Worm (Caenorhabditis elegans) whole organism, L3 larva: ENCODE measurements around the gene W03F8.4.

Source experiments
- ZK546.5 ChIP-seq: sonication (generic microtip); optimal IDR thresholded peaks from 2 replicates; lab custom pipeline; 2017; ENCODE audit warnings: missing biosample characterization, missing genetic modification characterization
- aly-2 ChIP-seq: fragments of 150-350 bp; optimal IDR thresholded peaks from 2 replicates; lab custom pipeline; 2014; ENCODE audit warnings: missing biosample characterization, missing genetic modification characterization
- ama-1 ChIP-seq: fragments of 150-350 bp; optimal IDR thresholded peaks from 2 replicates; lab custom pipeline; 2018
- ceh-16 ChIP-seq: sonication (generic microtip); optimal IDR thresholded peaks from 2 replicates; lab custom pipeline; 2017; ENCODE audit warnings: missing biosample characterization, missing genetic modification characterization
- ceh-28 ChIP-seq: fragments of 150-350 bp; optimal IDR thresholded peaks from 2 replicates; lab custom pipeline; 2014; ENCODE audit warnings: missing biosample characterization, missing genetic modification reagents, missing genetic modification characterization
- daf-12 ChIP-seq: fragments of 150-350 bp; optimal IDR thresholded peaks from 2 replicates; lab custom pipeline; 2014; ENCODE audit warnings: missing biosample characterization, missing genetic modification reagents, missing genetic modification characterization
- elt-1 ChIP-seq: fragments of 150-350 bp; optimal IDR thresholded peaks from 2 replicates; lab custom pipeline; 2014; ENCODE audit warnings: missing biosample characterization, missing genetic modification characterization
- elt-2 ChIP-seq: sonication (generic microtip); optimal IDR thresholded peaks from 2 replicates; lab custom pipeline; 2016; ENCODE audit warnings: missing genetic modification reagents, mild to moderate bottlenecking, missing genetic modification characterization, missing compliant biosample characterization
- elt-3 ChIP-seq, 3 experiments: fragments of 150-350 bp in 1 of 3; sonication (generic microtip) in 2 of 3; optimal IDR thresholded peaks; 2 replicates in 2 of 3; 4 replicates in 1 of 3; lab custom pipeline; 2014 to 2017; ENCODE audit warnings: missing biosample characterization in 3 of 3, missing genetic modification characterization in 3 of 3
- fkh-10 ChIP-seq: sonication (generic microtip); optimal IDR thresholded peaks from 2 replicates; lab custom pipeline; 2017; ENCODE audit warnings: missing biosample characterization, missing genetic modification reagents, missing genetic modification characterization
- fos-1 ChIP-seq: fragments of 150-350 bp; optimal IDR thresholded peaks from 2 replicates; lab custom pipeline; 2014; ENCODE audit warnings: missing biosample characterization, missing genetic modification characterization
- jun-1 ChIP-seq: fragments of 150-350 bp; optimal IDR thresholded peaks from 2 replicates; lab custom pipeline; 2014; ENCODE audit warnings: missing biosample characterization, missing genetic modification reagents, missing genetic modification characterization
- lin-15B ChIP-seq: fragments of 150-350 bp; optimal IDR thresholded peaks from 2 replicates; lab custom pipeline; 2014; ENCODE audit warnings: missing biosample characterization, missing genetic modification characterization
- lin-39 ChIP-seq: fragments of 150-350 bp; optimal IDR thresholded peaks from 2 replicates; lab custom pipeline; 2018; ENCODE audit warnings: missing biosample characterization, missing genetic modification reagents, missing genetic modification characterization
- mdl-1 ChIP-seq: fragments of 150-350 bp; optimal IDR thresholded peaks from 2 replicates; lab custom pipeline; 2014; ENCODE audit warnings: missing biosample characterization, missing genetic modification characterization
- mml-1 ChIP-seq: fragments of 150-350 bp; sonication (generic microtip); optimal IDR thresholded peaks from 3 replicates; lab custom pipeline; 2014; ENCODE audit warnings: missing biosample characterization, missing genetic modification characterization
- nfya-1 ChIP-seq: sonication (generic microtip); optimal IDR thresholded peaks from 2 replicates; lab custom pipeline; 2017; ENCODE audit warnings: missing genetic modification characterization, mild to moderate bottlenecking, missing compliant biosample characterization, antibody characterized with exemption, moderate library complexity; ENCODE audit not compliant: insufficient read depth
- nhr-11 ChIP-seq: fragments of 150-350 bp; optimal IDR thresholded peaks from 2 replicates; lab custom pipeline; 2014; ENCODE audit warnings: missing biosample characterization, missing genetic modification characterization
- nhr-12 ChIP-seq: fragments of 150-350 bp; optimal IDR thresholded peaks from 2 replicates; lab custom pipeline; 2014; ENCODE audit warnings: missing biosample characterization, missing genetic modification characterization
- nhr-23 ChIP-seq: fragments of 150-350 bp; optimal IDR thresholded peaks from 2 replicates; lab custom pipeline; 2014; ENCODE audit warnings: missing biosample characterization, missing genetic modification reagents, missing genetic modification characterization
- nhr-237 ChIP-seq: fragments of 150-350 bp; optimal IDR thresholded peaks from 2 replicates; lab custom pipeline; 2014; ENCODE audit warnings: missing biosample characterization, missing genetic modification characterization
- nhr-25 ChIP-seq: sonication (generic microtip); optimal IDR thresholded peaks from 2 replicates; lab custom pipeline; 2017; ENCODE audit warnings: missing biosample characterization, missing genetic modification characterization
- nhr-28 ChIP-seq: fragments of 150-350 bp; optimal IDR thresholded peaks from 2 replicates; lab custom pipeline; 2014; ENCODE audit warnings: missing biosample characterization, missing genetic modification characterization
- nhr-43 ChIP-seq: sonication (generic microtip); optimal IDR thresholded peaks from 2 replicates; lab custom pipeline; 2016; ENCODE audit warnings: mild to moderate bottlenecking, missing genetic modification characterization, missing compliant biosample characterization; ENCODE audit not compliant: poor library complexity, severe bottlenecking
- nhr-67 ChIP-seq: fragments of 150-350 bp; optimal IDR thresholded peaks from 2 replicates; lab custom pipeline; 2014; ENCODE audit warnings: missing biosample characterization, missing genetic modification characterization
- nhr-76 ChIP-seq: fragments of 150-350 bp; sonication (generic microtip); optimal IDR thresholded peaks from 5 replicates; lab custom pipeline; 2014; ENCODE audit warnings: missing biosample characterization, missing genetic modification characterization
- pqm-1 ChIP-seq: fragments of 150-350 bp; optimal IDR thresholded peaks from 2 replicates; lab custom pipeline; 2017; ENCODE audit warnings: missing biosample characterization, missing genetic modification characterization, inconsistent platforms
- sea-2 ChIP-seq: fragments of 150-350 bp; sonication (generic microtip); optimal IDR thresholded peaks from 4 replicates; lab custom pipeline; 2014; ENCODE audit warnings: missing biosample characterization, missing genetic modification reagents, missing genetic modification characterization
- skn-1 ChIP-seq: fragments of 150-350 bp; optimal IDR thresholded peaks from 2 replicates; lab custom pipeline; 2014; ENCODE audit warnings: missing biosample characterization, missing genetic modification characterization
- tbx-2 ChIP-seq: sonication (generic microtip); optimal IDR thresholded peaks from 2 replicates; lab custom pipeline; 2016; ENCODE audit warnings: mild to moderate bottlenecking, missing genetic modification characterization, missing compliant biosample characterization
- unc-39 ChIP-seq: sonication (generic microtip); optimal IDR thresholded peaks from 4 replicates; lab custom pipeline; 2017; ENCODE audit warnings: missing biosample characterization, missing genetic modification characterization
- unc-62 ChIP-seq: fragments of 150-350 bp; sonication (generic microtip); optimal IDR thresholded peaks from 4 replicates; lab custom pipeline; 2014; ENCODE audit warnings: missing biosample characterization, missing genetic modification reagents, missing genetic modification characterization
- zag-1 ChIP-seq: fragments of 150-350 bp; optimal IDR thresholded peaks from 2 replicates; lab custom pipeline; 2014; ENCODE audit warnings: missing biosample characterization, missing genetic modification characterization
- ztf-11 ChIP-seq: fragments of 150-350 bp; optimal IDR thresholded peaks from 2 replicates; lab custom pipeline; 2014; ENCODE audit warnings: missing biosample characterization, missing genetic modification characterization
- ztf-4 ChIP-seq: fragments of 150-350 bp; optimal IDR thresholded peaks from 2 replicates; lab custom pipeline; 2014; ENCODE audit warnings: missing biosample characterization, missing genetic modification characterization

Gene W03F8.4

ce11 chrIV:5134798-5135197 lies 49.1 kb upstream of the W03F8.4 start:
- TF ChIP-seq skn-1 (tag; lab: Kevin White, UChicago) = no peak
- TF ChIP-seq nhr-76 (tag; lab: Kevin White, UChicago) = no peak
- no peak for TF ChIP-seq nhr-67 (tag; lab: Kevin White, UChicago)
- TF ChIP-seq ama-1 (lab: Kevin White, UChicago) = peak; percentile 5
- TF ChIP-seq ceh-16 (tag; lab: Kevin White, UChicago) = no peak
- TF ChIP-seq lin-15B (tag; lab: Kevin White, UChicago) = no peak
- TF ChIP-seq unc-39 = no peak
- no peak for TF ChIP-seq lin-39 (tag; lab: Kevin White, UChicago)
- TF ChIP-seq nhr-23 (tag; lab: Kevin White, UChicago) = peak; percentile 25
- TF ChIP-seq nhr-12 = no peak
- TF ChIP-seq mml-1 (tag; lab: Kevin White, UChicago) = no peak
- peak; percentile 59 for TF ChIP-seq nhr-25
- TF ChIP-seq aly-2 = no peak
- TF ChIP-seq ztf-11 (tag; lab: Kevin White, UChicago) = no peak
- TF ChIP-seq ztf-4 (tag; lab: Kevin White, UChicago) = no peak
- no peak for TF ChIP-seq nhr-43 (tag; lab: Kevin White, UChicago)
- TF ChIP-seq ceh-28 (tag; lab: Kevin White, UChicago) = no peak
- TF ChIP-seq, all 47 proteins: peak for 3

DNA sequence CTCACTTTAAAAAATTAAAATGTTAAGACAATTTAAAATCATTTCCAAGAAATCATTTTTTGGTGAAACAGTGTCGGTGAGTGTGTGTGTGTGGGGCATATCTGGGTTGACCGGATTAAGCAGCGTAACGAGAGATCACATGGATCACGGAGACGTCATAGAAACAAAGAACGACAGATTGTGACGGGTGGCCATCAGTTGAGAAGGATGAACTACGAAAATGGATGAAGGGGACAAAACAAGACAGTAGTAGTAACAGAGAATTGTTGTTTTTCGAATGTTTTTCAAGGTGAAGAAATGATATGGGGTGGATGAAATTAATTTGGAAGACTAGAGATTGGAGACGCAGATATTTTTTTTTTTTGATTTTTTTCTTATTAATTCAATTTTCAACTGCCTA lies 47.4 kb upstream of the W03F8.4 start:
- TF ChIP-seq nhr-25 (peak; percentile 41), mdl-1 (tag; lab: Kevin White, UChicago) (no peak), nhr-11 (no peak), fos-1 (no peak), nhr-23 (tag; lab: Kevin White, UChicago) (peak; percentile 63)

DNA sequence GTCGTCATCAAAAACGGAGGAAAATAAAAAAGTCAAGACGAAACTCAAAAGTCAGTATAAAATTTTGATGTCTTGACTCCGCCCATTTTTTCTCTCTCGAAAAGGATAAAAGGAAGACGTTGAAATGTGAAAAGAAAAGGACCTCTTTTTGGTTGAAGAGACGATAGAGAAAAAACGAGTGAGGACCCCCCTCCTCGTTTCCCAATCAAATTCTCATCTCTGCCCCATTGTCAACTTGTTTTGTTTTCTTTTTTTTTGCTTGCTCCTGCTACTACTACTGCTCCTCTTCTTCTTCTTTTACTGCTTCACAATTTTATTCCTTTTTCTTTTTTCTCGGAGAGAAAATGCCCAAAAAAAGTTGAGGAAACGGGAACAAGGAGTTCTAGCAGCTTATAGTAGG lies 46.1 kb upstream of the W03F8.4 start:
- TF ChIP-seq sea-2 (GFP tag; lab: Kevin White, UChicago) = no peak
- TF ChIP-seq unc-62 (GFP tag; lab: Kevin White, UChicago) = no peak
- no peak for TF ChIP-seq elt-3 (tag; optimal IDR thresholded peaks at IDR 0.05; lab: Kevin White, UChicago)
- TF ChIP-seq tbx-2 (tag; lab: Kevin White, UChicago) = no peak
- TF ChIP-seq ama-1 (lab: Kevin White, UChicago) = peak; percentile 13
- TF ChIP-seq lin-39 (tag; lab: Kevin White, UChicago) = peak; percentile 43
- no peak for TF ChIP-seq pqm-1 (tag; lab: Kevin White, UChicago)
- TF ChIP-seq nhr-12 = no peak
- TF ChIP-seq fkh-10 = peak; percentile 90
- no peak for TF ChIP-seq skn-1 (tag; lab: Kevin White, UChicago)
- TF ChIP-seq nfya-1 (tag; lab: Kevin White, UChicago) = peak; percentile 43

- TF ChIP-seq fkh-10 = peak; percentile 52
- no peak for TF ChIP-seq daf-12 (tag; lab: Kevin White, UChicago)
- TF ChIP-seq pqm-1 (tag; lab: Kevin White, UChicago) = no peak
- no peak for TF ChIP-seq tbx-2 (tag; lab: Kevin White, UChicago)
- TF ChIP-seq nhr-237 (tag; lab: Kevin White, UChicago) = no peak
- TF ChIP-seq fos-1 = no peak
- no peak for TF ChIP-seq nhr-28
These were observed 44.7 kb upstream of the W03F8.4 start for ce11 chrIV:5139189-5139588.

DNA sequence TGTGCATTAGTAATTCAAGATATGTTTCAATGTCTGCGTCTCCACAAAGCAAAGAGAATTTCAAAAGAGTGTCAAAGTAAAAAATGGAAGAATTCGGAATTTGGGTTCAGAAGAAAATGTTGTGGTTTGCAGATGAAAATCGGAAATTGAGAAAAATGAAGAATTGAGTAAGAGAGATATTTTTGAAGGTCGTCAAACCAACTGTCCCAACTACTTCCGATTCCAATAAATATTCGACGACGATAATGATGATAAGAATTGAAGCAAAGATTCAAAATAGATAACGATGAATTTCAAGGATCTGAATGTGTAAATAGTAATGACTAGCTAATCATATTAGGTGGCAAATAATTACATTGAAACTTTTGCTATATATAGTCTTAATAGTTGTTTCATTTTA lies 44.0 kb upstream of the W03F8.4 start:
- no peak for TF ChIP-seq ZK546.5 (tag; lab: Kevin White, UChicago)
- peak in 1 of 3 experiments; percentile 28 for TF ChIP-seq elt-3 (tag; optimal IDR thresholded peaks at IDR 0.05; lab: Kevin White, UChicago)

DNA sequence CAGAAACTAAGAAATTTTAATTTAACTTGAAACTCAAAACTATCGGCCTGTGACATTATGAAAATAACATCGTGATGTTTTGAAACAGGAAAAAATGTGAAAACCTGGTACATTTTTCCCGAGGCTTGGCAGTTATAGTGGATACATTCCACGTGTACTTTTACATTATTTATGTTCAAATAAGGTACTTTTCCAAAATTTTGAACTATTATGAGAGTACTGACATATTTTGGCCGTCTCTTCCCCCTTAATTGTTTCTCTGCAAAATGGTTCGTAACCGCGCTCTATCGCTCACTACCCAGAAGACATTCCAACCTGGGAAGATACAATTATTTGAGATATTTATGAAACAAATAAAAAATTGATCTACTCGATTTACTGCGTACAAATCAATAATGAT lies 34.1 kb upstream of the W03F8.4 start, which contains the start of gene C24D10.5:
TSS of gene C24D10.5 (plus strand) at position 301 of the 400 bp plus-strand sequence.
- TF ChIP-seq nhr-43 (tag; lab: Kevin White, UChicago) = no peak
- TF ChIP-seq elt-2 (tag; lab: Kevin White, UChicago) = no peak
- no peak for TF ChIP-seq elt-1 (tag; lab: Kevin White, UChicago)
- TF ChIP-seq nhr-11 = no peak
- no peak for TF ChIP-seq daf-12 (tag; lab: Kevin White, UChicago)
- TF ChIP-seq zag-1 (tag; lab: Kevin White, UChicago) = no peak
- no peak for TF ChIP-seq mml-1 (tag; lab: Kevin White, UChicago)
- no peak for TF ChIP-seq aly-2
- no peak for TF ChIP-seq ztf-11 (tag; lab: Kevin White, UChicago)
- no peak for TF ChIP-seq skn-1 (tag; lab: Kevin White, UChicago)
- no peak for TF ChIP-seq jun-1 (tag; lab: Kevin White, UChicago)
